Worm (Caenorhabditis elegans): ENCODE data around the gene clec-250.
"Not testable (repeated sequence)": the region's sequence is repeated elsewhere in the genome, so short reads cannot be mapped to it uniquely, and the experiment has no call there.

Gene clec-250

DNA sequence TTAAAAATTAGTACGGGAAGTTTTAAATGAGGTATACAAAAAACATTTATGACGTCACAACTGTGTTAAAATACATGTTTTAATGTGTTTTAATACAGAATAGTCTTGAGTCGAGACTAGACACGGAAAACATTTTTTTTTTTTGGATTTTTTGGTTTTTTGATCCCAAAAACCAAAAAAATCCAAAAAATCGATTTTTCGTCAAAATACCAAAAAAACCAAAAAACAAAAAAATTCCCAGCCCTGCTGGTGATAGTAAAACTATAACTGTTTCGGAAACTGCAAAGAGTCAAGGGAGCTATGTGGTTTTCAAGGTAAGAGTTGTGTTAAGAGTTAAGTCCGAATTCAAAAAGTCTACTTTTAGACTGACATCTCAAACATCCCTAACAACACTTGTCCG is 19.1 kb upstream of the clec-250 start, which contains the start of gene F11D11.4:
TSS of gene F11D11.4 (plus strand) at position 301 of the 400 bp plus-strand sequence.
- no peak for TF ChIP-seq dao-5 (tag; optimal IDR thresholded peaks at IDR 0.05)
- no peak for TF ChIP-seq W03F9.2 (tag; optimal IDR thresholded peaks at IDR 0.05)
- no peak for TF ChIP-seq him-1 (tag; optimal IDR thresholded peaks at IDR 0.05)

DNA sequence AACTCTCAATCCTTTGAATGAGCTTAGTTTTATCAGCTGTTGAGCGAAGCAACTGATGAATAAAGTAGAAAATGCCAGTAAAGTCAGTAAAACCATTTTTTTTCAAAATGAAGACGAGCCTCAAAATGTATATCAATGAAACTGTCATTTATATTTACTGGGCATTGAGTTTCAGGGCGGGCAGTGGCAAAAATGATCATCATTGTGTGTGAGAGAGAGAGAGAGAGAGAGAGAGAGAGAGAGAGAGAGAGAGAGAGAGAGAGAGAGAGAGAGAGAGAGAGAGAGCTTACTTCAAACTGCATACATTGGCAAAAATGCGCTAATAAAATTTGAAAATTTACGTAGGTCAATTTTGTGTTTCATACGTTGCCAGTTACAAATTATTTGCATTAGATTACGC is 18.2 kb upstream of the clec-250 start, which contains the start of gene F11D11.3:
TSS of gene F11D11.3 (minus strand) at position 101 of the 400 bp plus-strand sequence.
- TF ChIP-seq dao-5 (tag; optimal IDR thresholded peaks at IDR 0.05) (no peak), him-1 (tag; optimal IDR thresholded peaks at IDR 0.05) (no peak)

DNA sequence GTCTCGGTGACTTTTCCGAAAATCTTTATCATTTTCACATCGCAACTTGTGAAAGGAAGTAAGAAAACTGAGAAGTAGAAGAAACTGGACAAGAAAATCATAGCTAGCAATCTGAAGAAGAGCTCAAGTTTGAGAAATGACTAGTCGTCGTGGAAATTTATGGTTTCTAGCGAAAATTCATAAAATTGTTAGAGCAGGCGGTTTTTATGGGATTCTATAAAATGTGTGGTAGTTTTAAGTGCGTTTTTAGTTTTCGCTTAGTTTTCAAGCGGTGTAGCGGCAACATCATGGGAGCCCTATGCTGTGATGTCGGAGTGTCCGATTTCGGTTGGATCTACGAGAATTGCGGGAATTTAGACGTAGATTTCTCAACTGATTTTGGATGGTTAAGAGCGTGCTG is 12.3 kb upstream of the clec-250 start, which contains the start of gene clec-254:
TSS of gene clec-254 (minus strand) at position 101 of the 400 bp plus-strand sequence.
- not testable (repeated sequence) for TF ChIP-seq him-1, W03F9.2, dao-5 (tag; optimal IDR thresholded peaks at IDR 0.05)

DNA sequence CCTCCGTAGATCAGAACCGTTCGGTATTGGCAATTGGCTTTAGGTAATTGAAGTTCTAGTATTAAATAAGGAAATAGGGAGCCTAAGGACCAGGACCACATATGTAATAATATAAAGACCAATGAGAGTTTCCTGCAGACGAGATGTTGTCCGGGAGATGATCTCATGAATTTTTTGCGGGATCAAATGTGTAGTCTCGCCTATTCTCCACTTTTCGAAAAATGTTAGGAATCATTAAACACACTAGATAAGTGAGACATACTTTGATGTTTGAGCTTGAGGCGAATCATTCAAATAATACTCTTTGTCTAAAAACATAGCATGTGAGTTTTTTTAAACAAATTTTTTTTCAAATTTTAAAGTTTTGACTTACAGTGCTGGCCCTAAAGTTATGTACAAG is 11.0 kb upstream of the clec-250 start, which contains the start of gene F11D11.6:
TSS of gene F11D11.6 (minus strand) at position 101 of the 400 bp plus-strand sequence.
- no peak for TF ChIP-seq dao-5 (tag; optimal IDR thresholded peaks at IDR 0.05)

DNA sequence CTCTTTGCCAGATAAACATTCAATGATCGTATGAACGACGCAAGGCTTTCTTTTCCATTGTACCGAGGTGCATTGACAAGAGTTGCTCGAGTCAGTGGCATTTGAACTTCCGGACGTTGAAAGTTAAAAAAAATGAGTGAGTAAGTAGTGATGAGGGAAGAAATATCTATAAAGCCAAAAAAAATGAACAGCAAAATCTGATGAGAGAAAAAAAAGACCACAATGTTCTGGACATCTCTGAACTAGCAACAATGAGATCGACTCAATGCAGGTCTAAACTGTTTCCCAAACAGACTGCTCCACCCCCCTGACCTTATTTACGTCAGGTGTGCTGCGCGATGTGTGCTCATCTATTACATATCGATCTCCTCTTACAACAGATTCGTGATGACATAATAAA is 8.4 kb upstream of the clec-250 start, which contains the start of the genes F11D11.21 and F11D11.12:
TSS of gene F11D11.21 (minus strand) at position 101 of the 400 bp plus-strand sequence.
TSS of gene F11D11.12 (minus strand) at position 238 of the 400 bp plus-strand sequence.
- TF ChIP-seq dao-5 (tag; optimal IDR thresholded peaks at IDR 0.05) = no peak
- TF ChIP-seq W03F9.2 (tag; optimal IDR thresholded peaks at IDR 0.05) = no peak
- no peak for TF ChIP-seq him-1 (tag; optimal IDR thresholded peaks at IDR 0.05)

DNA sequence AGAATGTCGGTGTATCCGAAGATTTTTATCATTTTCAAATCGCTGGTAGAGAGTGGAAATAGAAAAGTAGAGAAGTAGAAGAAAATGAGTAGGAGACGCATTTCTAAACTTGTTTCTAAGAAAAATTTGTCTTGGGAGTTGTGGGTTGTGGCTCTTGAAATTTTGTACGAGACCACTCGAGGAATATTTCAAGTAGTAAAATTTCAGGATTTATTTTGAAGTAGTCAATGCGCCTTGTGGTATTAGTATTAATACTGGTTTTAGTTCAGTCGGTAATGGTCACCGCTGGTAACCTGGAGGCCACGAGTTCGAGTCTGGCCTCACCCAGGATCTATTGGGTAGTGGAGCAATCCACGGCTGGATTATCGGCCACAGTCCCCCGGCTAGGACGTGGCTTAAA is 6.7 kb upstream of the clec-250 start, which contains the start of gene clec-252:
TSS of gene clec-252 (minus strand) at position 101 of the 400 bp plus-strand sequence.
- TF ChIP-seq dao-5 (tag; optimal IDR thresholded peaks at IDR 0.05) = no peak
- no peak for TF ChIP-seq W03F9.2 (tag; optimal IDR thresholded peaks at IDR 0.05)
- TF ChIP-seq him-1 (tag; optimal IDR thresholded peaks at IDR 0.05) = no peak

DNA sequence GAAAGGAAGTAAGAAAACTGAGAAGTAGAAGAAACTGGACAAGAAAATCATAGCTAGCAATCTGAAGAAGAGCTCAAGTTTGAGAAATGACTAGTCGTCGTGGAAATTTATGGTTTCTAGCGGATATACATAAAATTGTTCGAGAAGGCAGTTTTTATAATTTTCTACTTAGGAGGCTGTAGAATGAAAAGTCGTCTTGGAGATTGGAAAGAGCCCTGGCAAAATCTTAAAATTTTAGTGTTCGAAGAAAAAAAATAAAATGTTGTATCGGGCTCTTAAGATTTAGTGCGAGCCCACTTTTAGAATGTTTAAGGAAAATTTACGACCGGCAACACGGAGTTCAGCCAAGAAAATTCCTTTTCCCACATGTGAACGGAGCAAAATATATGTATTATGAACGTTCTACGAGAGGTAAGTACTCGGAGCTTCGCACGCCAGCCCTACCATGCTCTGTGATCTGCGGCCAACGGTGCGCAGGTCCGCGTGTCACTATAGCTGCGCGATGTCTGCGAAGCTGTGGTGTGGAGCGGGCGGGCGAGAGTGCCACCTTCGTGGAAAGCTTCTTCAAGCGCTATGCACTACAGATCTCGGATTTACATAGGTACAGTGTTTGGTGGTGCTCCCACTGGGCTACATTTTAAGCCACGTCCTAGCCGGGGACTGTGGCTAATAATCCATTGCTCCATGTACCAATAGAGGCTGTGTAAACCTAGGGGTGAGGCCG is 5.1 kb upstream of the clec-250 start, which contains the start of gene clec-251:
TSS of gene clec-251 (minus strand) at position 51 of the 724 bp plus-strand sequence.
- TF ChIP-seq W03F9.2 (tag; optimal IDR thresholded peaks at IDR 0.05) (no peak), dao-5 (tag; optimal IDR thresholded peaks at IDR 0.05) (no peak), him-1 (tag; optimal IDR thresholded peaks at IDR 0.05) (no peak)

DNA sequence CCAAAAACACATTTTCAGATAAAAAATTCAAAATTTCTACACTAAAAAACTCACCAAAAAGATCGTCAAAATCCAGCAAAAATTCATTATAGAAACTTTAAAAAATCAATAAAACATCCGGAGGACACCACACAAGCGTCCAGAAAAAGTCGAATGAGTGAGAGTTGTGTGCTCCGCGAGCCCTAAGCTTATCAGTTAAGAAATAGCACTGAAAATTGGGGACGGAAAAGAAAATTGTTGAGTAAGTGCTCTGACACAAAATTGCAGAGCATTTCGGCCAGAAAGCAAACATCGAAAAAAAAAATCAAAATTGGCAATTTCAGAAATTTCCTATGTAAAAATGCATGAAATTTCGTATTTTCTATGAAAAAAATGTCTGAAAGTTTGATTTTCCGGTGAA is 4.4 kb downstream of the clec-250 start:
- TF ChIP-seq dao-5 (tag; optimal IDR thresholded peaks at IDR 0.05) (no peak), W03F9.2 (tag; optimal IDR thresholded peaks at IDR 0.05) (no peak), him-1 (tag; optimal IDR thresholded peaks at IDR 0.05) (no peak)

DNA sequence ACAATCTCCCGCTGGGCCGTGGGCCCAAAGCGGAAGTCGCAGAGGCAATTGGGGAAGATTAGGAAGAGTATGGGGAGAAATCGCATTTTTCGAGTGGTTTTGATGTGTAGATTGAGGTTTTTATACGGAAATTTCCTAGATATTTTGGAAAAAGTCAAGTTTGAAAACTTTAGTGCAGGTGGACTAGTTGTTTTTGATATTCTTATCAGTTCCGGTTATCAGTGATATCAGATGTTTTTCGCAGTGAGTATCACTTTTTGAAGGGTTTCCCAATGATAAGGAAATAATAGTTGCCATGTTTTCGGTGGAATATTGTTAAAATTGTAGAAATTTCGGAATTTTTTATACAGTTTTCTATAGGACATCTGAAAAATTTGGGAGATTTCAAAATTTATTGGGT is 7.6 kb downstream of the clec-250 start, which contains the start of gene scl-20:
TSS of gene scl-20 (minus strand) at position 101 of the 400 bp plus-strand sequence.
- TF ChIP-seq him-1 (tag; optimal IDR thresholded peaks at IDR 0.05) (no peak), W03F9.2 (tag; optimal IDR thresholded peaks at IDR 0.05) (no peak), dao-5 (tag; optimal IDR thresholded peaks at IDR 0.05) (no peak)

DNA sequence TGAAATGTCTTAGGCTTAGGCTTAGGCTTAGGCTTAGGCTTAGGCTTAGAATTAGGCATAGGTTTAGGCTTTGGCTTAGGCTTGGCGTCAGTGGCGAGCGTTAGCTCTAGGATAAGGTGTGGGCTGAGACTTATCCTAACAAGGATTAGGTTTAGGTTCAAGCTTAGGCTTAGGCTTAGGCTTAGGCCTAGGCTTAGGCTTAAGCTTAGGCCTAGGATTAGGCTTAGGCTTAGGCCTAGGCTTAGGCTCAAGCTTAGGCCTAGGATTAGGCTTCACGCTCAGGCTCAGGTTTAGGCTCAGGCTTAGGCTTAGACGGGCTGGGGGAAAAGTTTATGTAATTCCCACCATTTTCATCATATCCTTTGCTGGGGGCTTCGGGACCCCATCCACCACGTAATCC is 8.1 kb downstream of the clec-250 start:
- TF ChIP-seq W03F9.2 (tag; optimal IDR thresholded peaks at IDR 0.05) (no peak), dao-5 (tag; optimal IDR thresholded peaks at IDR 0.05) (no peak), him-1 (tag; optimal IDR thresholded peaks at IDR 0.05) (no peak)

DNA sequence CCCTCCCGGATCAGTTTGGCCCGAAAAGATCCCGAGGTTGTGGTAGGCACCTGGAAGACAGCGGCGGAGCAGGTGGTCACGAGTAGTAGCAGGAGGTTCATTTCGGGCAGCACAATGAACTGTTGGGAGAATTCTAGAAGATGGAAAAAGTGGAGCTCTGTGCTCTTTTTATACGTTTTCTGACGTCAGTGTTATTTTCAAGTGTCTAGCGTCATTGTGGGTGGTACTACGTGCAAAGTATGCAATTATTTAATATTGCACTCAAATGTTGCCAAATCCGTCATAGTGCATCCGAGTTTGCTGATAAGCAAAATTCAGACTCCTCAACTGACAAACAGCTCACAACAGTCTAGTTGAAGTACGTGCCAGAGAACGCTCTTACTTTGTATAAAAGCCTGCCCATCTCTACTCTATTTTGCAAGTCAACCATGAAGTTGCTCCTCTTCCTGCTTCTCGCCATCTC is 10.4 kb downstream of the clec-250 start, which contains the start of the genes asp-18 and scl-19:
TSS of gene asp-18 (minus strand) at position 101 of the 463 bp plus-strand sequence.
TSS of gene scl-19 (plus strand) at position 413 of the 463 bp plus-strand sequence.
- TF ChIP-seq him-1 (tag; optimal IDR thresholded peaks at IDR 0.05) (no peak), dao-5 (tag; optimal IDR thresholded peaks at IDR 0.05) (no peak), W03F9.2 (tag; optimal IDR thresholded peaks at IDR 0.05) (no peak)

DNA sequence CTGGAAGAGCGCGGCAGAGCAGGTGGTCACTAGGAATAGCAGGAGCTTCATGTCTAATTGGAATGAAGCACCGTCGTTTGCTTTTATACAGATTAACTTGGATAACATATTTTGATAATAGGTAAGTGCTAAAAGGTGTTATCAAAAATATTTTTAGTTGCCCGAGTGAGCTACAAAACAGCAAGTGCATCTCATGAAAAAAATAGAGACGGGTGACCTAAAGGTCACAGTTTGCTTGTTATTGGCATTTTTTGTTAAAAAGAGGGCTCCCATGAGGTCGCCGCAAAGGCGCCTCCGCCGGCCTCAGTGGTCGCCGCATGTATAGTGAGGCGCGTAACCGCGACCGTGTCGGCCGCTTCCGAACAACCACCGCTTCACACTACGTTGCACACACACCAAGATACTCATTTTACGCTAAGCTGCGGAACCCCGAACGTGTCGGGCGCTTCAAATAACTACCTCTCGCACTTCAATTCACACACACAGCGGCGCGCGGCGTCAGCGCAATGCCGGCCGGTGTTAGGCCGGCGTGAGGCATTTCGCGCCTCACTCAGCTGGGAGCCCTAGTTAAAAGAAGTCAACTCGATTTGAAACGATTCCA is 12.6 kb downstream of the clec-250 start, which contains the start of gene asp-19:
TSS of gene asp-19 (minus strand) at position 51 of the 601 bp plus-strand sequence.
- TF ChIP-seq him-1 (tag; optimal IDR thresholded peaks at IDR 0.05) (no peak), dao-5 (tag; optimal IDR thresholded peaks at IDR 0.05) (no peak), W03F9.2 (tag; optimal IDR thresholded peaks at IDR 0.05) (no peak)

DNA sequence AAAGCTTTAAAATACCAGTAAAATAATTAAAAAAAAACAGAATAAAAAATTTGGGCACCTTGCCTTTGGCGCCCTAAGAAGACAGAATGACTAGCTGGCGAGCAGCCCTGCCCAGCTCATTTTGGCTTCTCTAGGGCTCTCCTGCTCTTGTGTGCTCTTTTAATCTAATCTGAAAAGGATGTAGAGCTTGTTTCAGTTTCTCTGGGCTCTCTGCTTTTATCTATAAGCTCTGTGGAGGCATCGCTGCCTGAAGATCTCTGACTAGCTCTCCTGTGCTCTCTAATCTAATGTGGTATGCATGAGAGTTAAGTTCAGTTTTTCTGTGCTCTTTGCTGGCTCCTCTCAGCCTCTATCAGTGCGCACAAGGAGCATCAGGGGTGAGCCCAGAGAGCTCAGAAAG is 16.1 kb downstream of the clec-250 start:
- no peak for TF ChIP-seq him-1 (tag; optimal IDR thresholded peaks at IDR 0.05)
- no peak for TF ChIP-seq W03F9.2 (tag; optimal IDR thresholded peaks at IDR 0.05)
- no peak for TF ChIP-seq dao-5 (tag; optimal IDR thresholded peaks at IDR 0.05)
